Worm (Caenorhabditis elegans) whole organism, mixed stage, embryonic: ENCODE data around the gene taap-1.

Source experiments
- elt-1 ChIP-seq: sonication (generic microtip); optimal IDR thresholded peaks from 2 replicates; lab custom pipeline; 2017; ENCODE audit warnings: missing genetic modification characterization, mild to moderate bottlenecking, missing compliant biosample characterization, antibody characterized with exemption, moderate library complexity, borderline replicate concordance; ENCODE audit not compliant: insufficient read depth
- ztf-11 ChIP-seq: fragments of 150-350 bp; optimal IDR thresholded peaks from 2 replicates; lab custom pipeline; 2014; ENCODE audit warnings: missing biosample characterization, missing genetic modification characterization

- no peak for TF ChIP-seq elt-1 (tag; lab: Kevin White, UChicago)
- TF ChIP-seq ztf-11 (tag; lab: Kevin White, UChicago) = no peak
These were observed 25.3 kb upstream of the taap-1 start, which contains the start of gene T13H5.1 for ce11 chrII:8508956-8509355.
